Worm (Caenorhabditis elegans) whole organism, L1 larva: ENCODE data around the gene paic-1.

Source experiments
- ceh-8 ChIP-seq: fragments of 200-800 bp; sonication (Bioruptor generic); optimal IDR thresholded peaks from 2 replicates; lab custom pipeline; 2018; ENCODE audit warnings: mild to moderate bottlenecking, missing genetic modification characterization, moderate library complexity, missing compliant biosample characterization
- ceh-82 ChIP-seq, 3 experiments: fragments of 150-350 bp in 1 of 3; sonication (generic microtip) in 2 of 3; optimal IDR thresholded peaks; 2 replicates each; lab custom pipeline; 2014 to 2017; ENCODE audit warnings: missing biosample characterization in 3 of 3, missing genetic modification characterization in 3 of 3
- egl-27 ChIP-seq, 2 experiments: fragments of 150-350 bp in 1 of 2; sonication (generic microtip); optimal IDR thresholded peaks; 3 replicates each; lab custom pipeline; 2017 to 2018; ENCODE audit warnings: missing biosample characterization in 2 of 2, missing genetic modification characterization in 2 of 2, missing genetic modification reagents in 2 of 2
- lsy-2 ChIP-seq, 2 experiments: fragments of 150-350 bp; optimal IDR thresholded peaks; 2 replicates each; lab custom pipeline; 2014; ENCODE audit warnings: missing biosample characterization in 2 of 2, missing genetic modification characterization in 2 of 2
- mef-2 ChIP-seq: fragments of 150-350 bp; optimal IDR thresholded peaks from 2 replicates; lab custom pipeline; 2014; ENCODE audit warnings: missing biosample characterization, missing genetic modification characterization
- nhr-12 ChIP-seq: sonication (generic microtip); optimal IDR thresholded peaks from 2 replicates; lab custom pipeline; 2017; ENCODE audit warnings: missing biosample characterization, missing genetic modification characterization
- pqm-1 ChIP-seq: sonication (generic microtip); optimal IDR thresholded peaks from 3 replicates; lab custom pipeline; 2017; ENCODE audit warnings: missing biosample characterization, missing genetic modification characterization
- snpc-4 ChIP-seq: fragments of 150-350 bp; optimal IDR thresholded peaks from 2 replicates; lab custom pipeline; 2014; ENCODE audit warnings: missing biosample characterization, missing genetic modification characterization
- sox-4 ChIP-seq: sonication (generic microtip); optimal IDR thresholded peaks from 2 replicates; lab custom pipeline; 2016; ENCODE audit warnings: missing genetic modification characterization, missing compliant biosample characterization
- tbx-2 ChIP-seq: sonication (generic microtip); optimal IDR thresholded peaks from 2 replicates; lab custom pipeline; 2016; ENCODE audit warnings: missing genetic modification characterization, missing compliant biosample characterization
- unc-30 ChIP-seq: sonication (generic microtip); optimal IDR thresholded peaks from 2 replicates; lab custom pipeline; 2017; ENCODE audit warnings: missing biosample characterization, missing genetic modification characterization
- unc-62 ChIP-seq: fragments of 150-350 bp; optimal IDR thresholded peaks from 2 replicates; lab custom pipeline; 2014; ENCODE audit warnings: missing biosample characterization, missing genetic modification reagents, missing genetic modification characterization
- zag-1 ChIP-seq: fragments of 150-350 bp; optimal IDR thresholded peaks from 2 replicates; lab custom pipeline; 2014; ENCODE audit warnings: missing biosample characterization, missing genetic modification characterization

DNA sequence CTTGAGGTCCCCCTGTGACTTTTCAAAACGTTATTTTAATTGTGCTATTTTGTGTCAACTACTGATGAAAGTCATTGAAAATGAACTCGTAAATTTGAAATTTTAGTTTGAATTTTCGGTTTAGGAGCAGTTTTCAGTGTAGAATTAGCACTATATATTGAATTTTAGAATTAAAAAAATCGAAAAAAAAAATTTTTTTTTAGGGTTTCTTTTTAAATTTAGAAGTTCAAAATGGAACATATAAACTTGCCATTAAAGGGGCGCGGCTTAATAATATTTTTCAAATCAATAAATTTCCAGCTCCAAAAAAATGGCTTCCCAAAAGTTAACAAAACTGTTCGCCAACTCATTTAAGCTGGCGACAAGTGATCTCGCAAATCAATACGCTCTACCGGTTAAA lies 21.4 kb downstream of the paic-1 start, which contains the start of gene H20J04.9:
- TF ChIP-seq nhr-12 (tag; lab: Kevin White, UChicago) (no peak), egl-27 (tag; optimal IDR thresholded peaks at IDR 0.05; lab: Kevin White, UChicago) (no peak), ceh-82 (tag; optimal IDR thresholded peaks at IDR 0.05; lab: Kevin White, UChicago) (no peak), sox-4 (tag; lab: Kevin White, UChicago) (no peak), unc-62 (GFP tag; lab: Kevin White, UChicago) (no peak), mef-2 (tag; lab: Kevin White, UChicago) (no peak), tbx-2 (tag; lab: Kevin White, UChicago) (no peak), pqm-1 (tag; lab: Kevin White, UChicago) (no peak), unc-30 (tag; lab: Kevin White, UChicago) (no peak), ceh-8 (GFP tag; lab: Kevin White, UChicago) (no peak), lsy-2 (tag; optimal IDR thresholded peaks at IDR 0.05; lab: Kevin White, UChicago) (no peak), snpc-4 (tag; lab: Kevin White, UChicago) (no peak), zag-1 (tag; lab: Kevin White, UChicago) (no peak)
